Fruit fly (Drosophila melanogaster): Measurements from ENCODE around the gene CG4592.

CG4592 gene

dm6 chr2L:9954119-9954518 is 32.7 kb downstream of the CG4592 start, which contains the start of the genes CG13126 and CG4709:
Gene CG13126 (minus strand): TSS chr2L:9954181.
Gene CG4709 (plus strand): TSS chr2L:9954325.
- TF ChIP-seq salr (GFP tag; optimal IDR thresholded peaks at IDR 0.05) (peak; percentile 61 to 75), CG3919 (GFP tag; optimal IDR thresholded peaks at IDR 0.05) (peak; percentile 94), CG3032 (tag; optimal IDR thresholded peaks at IDR 0.05) (peak; percentile 96), Ets21C (GFP tag; optimal IDR thresholded peaks at IDR 0.05) (peak; percentile 64), Eip93F (GFP tag; optimal IDR thresholded peaks at IDR 0.05) (peak; percentile 65), vri (GFP tag; optimal IDR thresholded peaks at IDR 0.05) (peak; percentile 87), Ets96B (tag; optimal IDR thresholded peaks at IDR 0.05) (peak; percentile 95), Eip75B (GFP tag; optimal IDR thresholded peaks at IDR 0.05) (peak; percentile 78), CG8632 (GFP tag; optimal IDR thresholded peaks at IDR 0.05) (peak; percentile 85), fd59A (GFP tag; optimal IDR thresholded peaks at IDR 0.05) (peak; percentile 59), Met (GFP tag; optimal IDR thresholded peaks at IDR 0.05) (peak; percentile 83), OdsH (GFP tag; optimal IDR thresholded peaks at IDR 0.05) (peak; percentile 89), Sox14 (GFP tag; optimal IDR thresholded peaks at IDR 0.05) (peak; percentile 74), eg (GFP tag; IDR thresholded peaks at IDR 0.05) (peak; percentile 94), Lpt (GFP tag; optimal IDR thresholded peaks at IDR 0.05) (peak; percentile 82), CG6163 (GFP tag; IDR thresholded peaks at IDR 0.05) (peak; percentile 90), Hr38 (GFP tag; optimal IDR thresholded peaks at IDR 0.05) (no peak), CG32006 (GFP tag; optimal IDR thresholded peaks at IDR 0.05) (peak; percentile 90), Hr4 (GFP tag; optimal IDR thresholded peaks at IDR 0.05) (peak; percentile 81), fd85E (GFP tag; optimal IDR thresholded peaks at IDR 0.05) (peak; percentile 67), Smox (GFP tag; optimal IDR thresholded peaks at IDR 0.05) (peak; percentile 86), Blimp-1 (GFP tag; optimal IDR thresholded peaks at IDR 0.05) (peak; percentile 79), pdm3 (GFP tag; optimal IDR thresholded peaks at IDR 0.05) (peak; percentile 83), net (GFP tag; optimal IDR thresholded peaks at IDR 0.05) (peak; percentile 92), CG4318 (GFP tag; optimal IDR thresholded peaks at IDR 0.05) (no peak), CG11762 (GFP tag; optimal IDR thresholded peaks at IDR 0.05; ENCODE audit: insufficient read depth) (peak; percentile 86), CG10669 (GFP tag; optimal IDR thresholded peaks at IDR 0.05) (peak; percentile 90), CG10631 (GFP tag; optimal IDR thresholded peaks at IDR 0.05) (peak; percentile 93), CG16779 (tag; optimal IDR thresholded peaks at IDR 0.05) (peak; percentile 80), Eip78C (GFP tag) (peak; percentile 96), CG7368 (GFP tag; optimal IDR thresholded peaks at IDR 0.05) (peak; percentile 88), CG11294 (GFP tag; IDR thresholded peaks at IDR 0.05) (peak; percentile 82), Sox102F (GFP tag; optimal IDR thresholded peaks at IDR 0.05) (peak; percentile 85), Hr39 (GFP tag; optimal IDR thresholded peaks at IDR 0.05) (peak; percentile 64), CG9139 (GFP tag; optimal IDR thresholded peaks at IDR 0.05) (peak; percentile 84), svp (GFP tag) (peak; percentile 92), esn (GFP tag; optimal IDR thresholded peaks at IDR 0.05) (peak; percentile 90), CG6792 (GFP tag; optimal IDR thresholded peaks at IDR 0.05) (peak; percentile 86), achi (GFP tag; optimal IDR thresholded peaks at IDR 0.05) (peak; percentile 90), CG6854 (GFP tag; optimal IDR thresholded peaks at IDR 0.05) (peak; percentile 79), acj6 (GFP tag; optimal IDR thresholded peaks at IDR 0.05) (peak; percentile 93), Sox15 (GFP tag; optimal IDR thresholded peaks at IDR 0.05) (peak; percentile 59), spab (GFP tag; optimal IDR thresholded peaks at IDR 0.05) (peak; percentile 85), CG6808 (GFP tag; optimal IDR thresholded peaks at IDR 0.05) (peak; percentile 87), lz (GFP tag; optimal IDR thresholded peaks at IDR 0.05) (peak; percentile 74), CG15336 (GFP tag; IDR thresholded peaks at IDR 0.05) (peak; percentile 94), CG1621 (tag; optimal IDR thresholded peaks at IDR 0.05) (peak; percentile 65), CG34406 (GFP tag; optimal IDR thresholded peaks at IDR 0.05) (peak; percentile 88), dac (GFP tag; optimal IDR thresholded peaks at IDR 0.05) (peak; percentile 65), CG8119 (GFP tag; IDR thresholded peaks at IDR 0.05) (peak; percentile 94), Gug (GFP tag; IDR thresholded peaks at IDR 0.05) (peak; percentile 92), CG11902 (GFP tag; optimal IDR thresholded peaks at IDR 0.05) (peak; percentile 75), CG6276 (GFP tag; optimal IDR thresholded peaks at IDR 0.05) (peak; percentile 88)

All from whole organism, prepupa.